Comparison of ENCODE assay signal across 1 fruit fly cellular context in the genomic region with DNA sequence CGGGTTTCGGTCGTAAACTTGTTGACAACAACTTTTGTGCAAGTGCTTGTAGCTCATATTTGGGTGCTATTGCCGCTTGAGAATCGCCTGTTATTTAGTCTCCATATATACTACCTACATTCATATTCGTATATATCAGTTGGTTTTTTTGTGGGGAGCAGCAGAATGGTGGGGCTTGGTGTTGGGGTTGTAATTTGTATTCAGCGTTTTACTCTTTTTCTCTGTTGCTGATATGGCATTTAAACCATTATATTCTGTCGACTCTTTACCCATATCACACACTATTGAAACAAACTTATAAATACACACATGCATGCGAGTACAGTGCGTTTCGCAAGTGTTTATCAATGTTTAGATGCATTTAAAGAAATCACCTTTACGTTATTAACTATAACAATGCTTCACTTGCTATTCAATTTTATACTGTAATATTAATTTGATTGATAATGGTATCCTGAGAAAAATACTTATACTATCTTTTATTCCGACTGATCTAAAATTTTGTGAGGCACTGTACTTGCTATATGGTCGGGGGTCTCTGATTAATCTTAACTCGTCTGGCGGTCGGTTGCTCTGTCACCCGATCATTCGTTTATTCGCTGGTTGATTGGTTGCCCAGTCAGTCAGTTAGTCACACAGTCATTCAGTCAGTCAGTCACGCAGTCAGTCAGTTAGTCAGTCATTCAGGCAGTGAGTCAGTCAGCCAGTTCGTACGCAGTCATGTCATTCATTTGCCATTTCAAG.
TF ChIP-seq lines count a peak whose summit lies in the region.

No protein-coding gene starts in this region.

TF ChIP-seq in whole organism, embryonic, 481 proteins besides CTCF, POLR2A, EP300 and RAD21 (continued from another document and continues in another):
- peak; percentile 66 for TF ChIP-seq CG16815 (GFP tag; optimal IDR thresholded peaks at IDR 0.05; lab: Kevin White, UChicago)
- TF ChIP-seq CG14441 (GFP tag; IDR thresholded peaks at IDR 0.05; lab: Robert Waterston, UW): peak; percentile 86
- peak; percentile 69; the same call in 1 of the 3 replicates for TF ChIP-seq gce (GFP tag; IDR thresholded peaks at IDR 0.05; lab: Robert Waterston, UW)
- TF ChIP-seq CG2199 (GFP tag; IDR thresholded peaks at IDR 0.05; lab: Robert Waterston, UW): peak; percentile 77; the same call in 2 of the 3 replicates
- TF ChIP-seq CG7271 (tag; optimal IDR thresholded peaks at IDR 0.05; lab: Kevin White, UChicago): no peak
- peak; percentile 76 for TF ChIP-seq ranshi (GFP tag; IDR thresholded peaks at IDR 0.05; lab: Robert Waterston, UW)
- peak; percentile 73 for TF ChIP-seq ems (GFP tag; optimal IDR thresholded peaks at IDR 0.05; lab: Kevin White, UChicago)
- peak; percentile 92 for TF ChIP-seq CoRest (tag; optimal IDR thresholded peaks at IDR 0.05; lab: Kevin White, UChicago)
- TF ChIP-seq gcm2 (GFP tag; optimal IDR thresholded peaks at IDR 0.05; lab: Kevin White, UChicago): peak; percentile 61
- TF ChIP-seq HmgZ (tag; optimal IDR thresholded peaks at IDR 0.05; lab: Kevin White, UChicago): peak; percentile 93
- peak; percentile 65 for TF ChIP-seq CG4328 (GFP tag; optimal IDR thresholded peaks at IDR 0.05; lab: Kevin White, UChicago)
- peak; percentile 91 for TF ChIP-seq dmrt99B (tag; optimal IDR thresholded peaks at IDR 0.05; lab: Kevin White, UChicago)
- TF ChIP-seq Ssrp (tag; optimal IDR thresholded peaks at IDR 0.05; lab: Kevin White, UChicago): peak; percentile 73
- peak; percentile 78 for TF ChIP-seq Awh (GFP tag; IDR thresholded peaks at IDR 0.05; lab: Robert Waterston, UW)
- TF ChIP-seq danr (GFP tag; IDR thresholded peaks at IDR 0.05; lab: Robert Waterston, UW): peak; percentile 83
- TF ChIP-seq CG31365 (tag; optimal IDR thresholded peaks at IDR 0.05; lab: Kevin White, UChicago): peak; percentile 68
- peak; percentile 84 for TF ChIP-seq ind (GFP tag; optimal IDR thresholded peaks at IDR 0.05; lab: Kevin White, UChicago)
- TF ChIP-seq CG9437 (GFP tag; optimal IDR thresholded peaks at IDR 0.05; lab: Kevin White, UChicago): peak; percentile 78
- TF ChIP-seq Sox100B (GFP tag; optimal IDR thresholded peaks at IDR 0.05; lab: Kevin White, UChicago): peak; percentile 78
- peak; percentile 61 for TF ChIP-seq GATAe (GFP tag; conservative IDR thresholded peaks at IDR 0.05; lab: Robert Waterston, UW)
- peak; percentile 69 for TF ChIP-seq CG31224 (GFP tag; IDR thresholded peaks at IDR 0.05; lab: Robert Waterston, UW)
- peak; percentile 76 for TF ChIP-seq onecut (GFP tag; IDR thresholded peaks at IDR 0.05; lab: Robert Waterston, UW)
- no peak for TF ChIP-seq peb (GFP tag; IDR thresholded peaks at IDR 0.05; lab: Robert Waterston, UW)
- peak; percentile 77 for TF ChIP-seq ap (GFP tag; IDR thresholded peaks at IDR 0.05; lab: Robert Waterston, UW)
- peak; percentile 78 for TF ChIP-seq Xbp1 (GFP tag; optimal IDR thresholded peaks at IDR 0.05; lab: Kevin White, UChicago)
- peak; percentile 81 for TF ChIP-seq Mrtf (GFP tag; IDR thresholded peaks at IDR 0.05; lab: Robert Waterston, UW)
- no peak for TF ChIP-seq CG6791 (GFP tag; IDR thresholded peaks at IDR 0.05; lab: Robert Waterston, UW; ENCODE audit: partially characterized antibody)
- peak; percentile 67 for TF ChIP-seq Six4 (GFP tag; optimal IDR thresholded peaks at IDR 0.05; lab: Kevin White, UChicago)
- peak; percentile 75 for TF ChIP-seq CG17328 (GFP tag; IDR thresholded peaks at IDR 0.05; lab: Robert Waterston, UW)
- TF ChIP-seq CG7839 (tag; optimal IDR thresholded peaks at IDR 0.05; lab: Kevin White, UChicago): peak; percentile 92
- TF ChIP-seq CG14710 (tag; optimal IDR thresholded peaks at IDR 0.05; lab: Kevin White, UChicago): peak; percentile 58
- no peak for TF ChIP-seq pan (optimal IDR thresholded peaks at IDR 0.05; lab: Kevin White, UChicago)
- peak in 1 of 2 experiments; percentile 88 for TF ChIP-seq pan (GFP tag; optimal IDR thresholded peaks at IDR 0.05 in 1 of 2, IDR thresholded peaks at IDR 0.05 in 1 of 2)
- no peak for TF ChIP-seq Sin3A (optimal IDR thresholded peaks at IDR 0.05; lab: Kevin White, UChicago)
- peak; percentile 28 for TF ChIP-seq pum (GFP tag; optimal IDR thresholded peaks at IDR 0.05; lab: Kevin White, UChicago)
- TF ChIP-seq CG6654 (GFP tag; optimal IDR thresholded peaks at IDR 0.05; lab: Kevin White, UChicago): peak; percentile 52
- peak; percentile 76 for TF ChIP-seq ttk (GFP tag; IDR thresholded peaks at IDR 0.05; lab: Robert Waterston, UW)
- TF ChIP-seq CG4854 (GFP tag; optimal IDR thresholded peaks at IDR 0.05; lab: Kevin White, UChicago): peak; percentile 69
- TF ChIP-seq cato (GFP tag; optimal IDR thresholded peaks at IDR 0.05; lab: Kevin White, UChicago; ENCODE audit: borderline replicate concordance): peak; percentile 22
- peak; percentile 55; the same call in 1 of the 2 replicates for TF ChIP-seq ham (GFP tag; IDR thresholded peaks at IDR 0.05; lab: Robert Waterston, UW)
- peak; percentile 53; the same call in 1 of the 2 replicates for TF ChIP-seq CG11085 (GFP tag; IDR thresholded peaks at IDR 0.05; lab: Robert Waterston, UW)
- TF ChIP-seq ro (GFP tag; IDR thresholded peaks at IDR 0.05; lab: Robert Waterston, UW): peak; percentile 57; the same call in 1 of the 2 replicates
- peak; percentile 75 for TF ChIP-seq ara (GFP tag; IDR thresholded peaks at IDR 0.05; lab: Robert Waterston, UW)
- peak; percentile 85 for TF ChIP-seq gsb (GFP tag; IDR thresholded peaks at IDR 0.05; lab: Robert Waterston, UW)
- peak; percentile 15 for TF ChIP-seq maf-S (GFP tag; optimal IDR thresholded peaks at IDR 0.05; lab: Kevin White, UChicago)
- peak; percentile 80 for TF ChIP-seq MBD-R2 (GFP tag; IDR thresholded peaks at IDR 0.05; lab: Robert Waterston, UW)
- no peak for TF ChIP-seq tup (GFP tag; optimal IDR thresholded peaks at IDR 0.05; lab: Kevin White, UChicago)
- peak; percentile 84 for TF ChIP-seq CG10543 (GFP tag; optimal IDR thresholded peaks at IDR 0.05; lab: Kevin White, UChicago)
- no peak for TF ChIP-seq gt (GFP tag; IDR thresholded peaks at IDR 0.05; lab: Robert Waterston, UW)
- no peak for TF ChIP-seq Tbp (GFP tag; optimal IDR thresholded peaks at IDR 0.05; lab: Kevin White, UChicago)
- peak; percentile 37 for TF ChIP-seq CG30431 (GFP tag; optimal IDR thresholded peaks at IDR 0.05; lab: Kevin White, UChicago)
- TF ChIP-seq Oli (tag; optimal IDR thresholded peaks at IDR 0.05; lab: Kevin White, UChicago): peak; percentile 89
- peak; percentile 78 for TF ChIP-seq CG10274 (GFP tag; optimal IDR thresholded peaks at IDR 0.05; lab: Kevin White, UChicago)
- no peak for TF ChIP-seq hkb (optimal IDR thresholded peaks at IDR 0.05; lab: Kevin White, UChicago)
- peak; percentile 90 for TF ChIP-seq hkb (GFP tag; IDR thresholded peaks at IDR 0.05; lab: Robert Waterston, UW)
- TF ChIP-seq unc-4 (GFP tag; IDR thresholded peaks at IDR 0.05; lab: Robert Waterston, UW; ENCODE audit: partially characterized antibody): no peak
- TF ChIP-seq CG31441 (GFP tag; IDR thresholded peaks at IDR 0.05; lab: Robert Waterston, UW): peak; percentile 87
- peak; percentile 6 for TF ChIP-seq CG15479 (GFP tag; optimal IDR thresholded peaks at IDR 0.05; lab: Kevin White, UChicago)
- peak; percentile 91 for TF ChIP-seq sens (GFP tag; lab: Kevin White, UChicago)
- peak; percentile 52 for TF ChIP-seq Dad (GFP tag; optimal IDR thresholded peaks at IDR 0.05; lab: Kevin White, UChicago)
- peak; percentile 80 for TF ChIP-seq Deaf1 (tag; optimal IDR thresholded peaks at IDR 0.05; lab: Kevin White, UChicago)
- no peak for TF ChIP-seq pita (GFP tag; optimal IDR thresholded peaks at IDR 0.05; lab: Kevin White, UChicago)
- TF ChIP-seq Nf-YA (GFP tag; IDR thresholded peaks at IDR 0.05; lab: Robert Waterston, UW): 0 out of 2 replicates have a peak, but pooled peaks have one; percentile 39
- no peak for TF ChIP-seq br (optimal IDR thresholded peaks at IDR 0.05; lab: Kevin White, UChicago)
- peak; percentile 46 for TF ChIP-seq CG11398 (GFP tag; optimal IDR thresholded peaks at IDR 0.05; lab: Kevin White, UChicago)
- no peak for TF ChIP-seq sima (GFP tag; optimal IDR thresholded peaks at IDR 0.05; lab: Kevin White, UChicago)
- no peak for TF ChIP-seq Bgb (GFP tag; IDR thresholded peaks at IDR 0.05; lab: Robert Waterston, UW; ENCODE audit: partially characterized antibody)
- TF ChIP-seq CG10431 (GFP tag; optimal IDR thresholded peaks at IDR 0.05; lab: Kevin White, UChicago): no peak
- peak; percentile 84 for TF ChIP-seq CG6683 (GFP tag; optimal IDR thresholded peaks at IDR 0.05; lab: Kevin White, UChicago)
- TF ChIP-seq pfk (GFP tag; optimal IDR thresholded peaks at IDR 0.05; lab: Kevin White, UChicago): no peak
- TF ChIP-seq Abd-B (GFP tag; optimal IDR thresholded peaks at IDR 0.05; lab: Kevin White, UChicago): peak; percentile 61
- peak; percentile 61; the same call in 1 of the 2 replicates for TF ChIP-seq CG43689 (GFP tag; IDR thresholded peaks at IDR 0.05; lab: Robert Waterston, UW)
- TF ChIP-seq twi (tag; optimal IDR thresholded peaks at IDR 0.05; lab: Kevin White, UChicago): peak; percentile 65
- peak; percentile 63 for TF ChIP-seq CG1647 (GFP tag; optimal IDR thresholded peaks at IDR 0.05; lab: Kevin White, UChicago)
- peak; percentile 57 for TF ChIP-seq CG3995 (GFP tag; optimal IDR thresholded peaks at IDR 0.05; lab: Kevin White, UChicago)
- no peak for TF ChIP-seq fd102C (GFP tag; optimal IDR thresholded peaks at IDR 0.05; lab: Kevin White, UChicago)
- TF ChIP-seq dati (GFP tag; IDR thresholded peaks at IDR 0.05; lab: Robert Waterston, UW): no peak
- peak; percentile 92 for TF ChIP-seq Meics (GFP tag; optimal IDR thresholded peaks at IDR 0.05; lab: Kevin White, UChicago)
- TF ChIP-seq toy (GFP tag; IDR thresholded peaks at IDR 0.05; lab: Robert Waterston, UW): 0 out of 2 replicates have a peak, but pooled peaks have one; percentile 57
- TF ChIP-seq CG15696 (tag; optimal IDR thresholded peaks at IDR 0.05; lab: Kevin White, UChicago): peak; percentile 65
- TF ChIP-seq scrt (GFP tag; optimal IDR thresholded peaks at IDR 0.05; lab: Kevin White, UChicago): peak; percentile 87
- no peak for TF ChIP-seq Kr (GFP tag; optimal IDR thresholded peaks at IDR 0.05; lab: Kevin White, UChicago)
- peak; percentile 97 for TF ChIP-seq CG12769 (tag; optimal IDR thresholded peaks at IDR 0.05; lab: Kevin White, UChicago)
- TF ChIP-seq pb (GFP tag; optimal IDR thresholded peaks at IDR 0.05; lab: Kevin White, UChicago): peak; percentile 62
- TF ChIP-seq Ptx1 (GFP tag; IDR thresholded peaks at IDR 0.05; lab: Robert Waterston, UW): peak; percentile 89
- TF ChIP-seq trh (GFP tag; optimal IDR thresholded peaks at IDR 0.05; lab: Kevin White, UChicago): peak; percentile 15
- TF ChIP-seq Asciz (GFP tag; optimal IDR thresholded peaks at IDR 0.05; lab: Kevin White, UChicago): peak; percentile 81
- no peak; the same call in 1 of the 2 replicates for TF ChIP-seq CkIIα-i1 (GFP tag; IDR thresholded peaks at IDR 0.05; lab: Robert Waterston, UW)
- peak; percentile 52; the same call in 1 of the 2 replicates for TF ChIP-seq crol (GFP tag; IDR thresholded peaks at IDR 0.05; lab: Robert Waterston, UW)
- no peak for TF ChIP-seq CG7963 (GFP tag; IDR thresholded peaks at IDR 0.05; lab: Robert Waterston, UW; ENCODE audit: partially characterized antibody)
- no peak for TF ChIP-seq lov (optimal IDR thresholded peaks at IDR 0.05; lab: Kevin White, UChicago)
- TF ChIP-seq lov (GFP tag; IDR thresholded peaks at IDR 0.05; lab: Robert Waterston, UW): no peak
- peak; percentile 86 for TF ChIP-seq nmo (GFP tag; optimal IDR thresholded peaks at IDR 0.05; lab: Kevin White, UChicago)
- TF ChIP-seq nerfin-1 (tag; optimal IDR thresholded peaks at IDR 0.05; lab: Kevin White, UChicago): peak; percentile 72
- peak; percentile 90 for TF ChIP-seq CG13296 (GFP tag; optimal IDR thresholded peaks at IDR 0.05; lab: Kevin White, UChicago)
- peak; percentile 77 to 80 for TF ChIP-seq dpn (GFP tag; optimal IDR thresholded peaks at IDR 0.05; lab: Kevin White, UChicago)
- TF ChIP-seq CG6272 (GFP tag; IDR thresholded peaks at IDR 0.05; lab: Robert Waterston, UW): peak; percentile 57
- TF ChIP-seq Scr (GFP tag; IDR thresholded peaks at IDR 0.05; lab: Robert Waterston, UW; ENCODE audit: partially characterized antibody): no peak
- peak; percentile 79 for TF ChIP-seq salm (tag; optimal IDR thresholded peaks at IDR 0.05; lab: Kevin White, UChicago)
- TF ChIP-seq p53 (GFP tag; optimal IDR thresholded peaks at IDR 0.05; lab: Kevin White, UChicago): peak; percentile 34
- TF ChIP-seq Blimp-1 (GFP tag; optimal IDR thresholded peaks at IDR 0.05; lab: Kevin White, UChicago): peak; percentile 83
- peak; percentile 59 for TF ChIP-seq jumu (GFP tag; optimal IDR thresholded peaks at IDR 0.05; lab: Kevin White, UChicago)
- TF ChIP-seq fd96Cb (tag; optimal IDR thresholded peaks at IDR 0.05; lab: Kevin White, UChicago): peak; percentile 82
- TF ChIP-seq Atf6 (GFP tag; IDR thresholded peaks at IDR 0.05; lab: Robert Waterston, UW): peak; percentile 93
- peak; percentile 69 for TF ChIP-seq corto (GFP tag; optimal IDR thresholded peaks at IDR 0.05; lab: Kevin White, UChicago)
- TF ChIP-seq CG15073 (GFP tag; optimal IDR thresholded peaks at IDR 0.05; lab: Kevin White, UChicago): no peak
- TF ChIP-seq CG16813 (GFP tag; IDR thresholded peaks at IDR 0.05; lab: Robert Waterston, UW; ENCODE audit: partially characterized antibody): no peak
- no peak for TF ChIP-seq CG8089 (GFP tag; optimal IDR thresholded peaks at IDR 0.05; lab: Kevin White, UChicago)
- peak; percentile 78 for TF ChIP-seq H15 (GFP tag; IDR thresholded peaks at IDR 0.05; lab: Robert Waterston, UW)
- no peak for TF ChIP-seq CG33213 (GFP tag; optimal IDR thresholded peaks at IDR 0.05; lab: Kevin White, UChicago)
- TF ChIP-seq tap (tag; optimal IDR thresholded peaks at IDR 0.05; lab: Kevin White, UChicago): peak; percentile 89
- TF ChIP-seq CG8944 (GFP tag; optimal IDR thresholded peaks at IDR 0.05; lab: Kevin White, UChicago): peak; percentile 43
- peak; percentile 99 for TF ChIP-seq CG8281 (tag; optimal IDR thresholded peaks at IDR 0.05; lab: Kevin White, UChicago)
- peak; percentile 90 for TF ChIP-seq CG9817 (tag; optimal IDR thresholded peaks at IDR 0.05; lab: Kevin White, UChicago)
- TF ChIP-seq NfI (GFP tag; optimal IDR thresholded peaks at IDR 0.05; lab: Kevin White, UChicago): peak; percentile 82
- TF ChIP-seq CG18764 (GFP tag; optimal IDR thresholded peaks at IDR 0.05; lab: Kevin White, UChicago): peak; percentile 48
- TF ChIP-seq Dfd (GFP tag; optimal IDR thresholded peaks at IDR 0.05; lab: Kevin White, UChicago): no peak
- TF ChIP-seq Hmx (GFP tag; optimal IDR thresholded peaks at IDR 0.05; lab: Kevin White, UChicago): peak; percentile 52
- TF ChIP-seq CrebB (tag; optimal IDR thresholded peaks at IDR 0.05; lab: Kevin White, UChicago): peak; percentile 84
- peak; percentile 72 for TF ChIP-seq gsb-n (tag; optimal IDR thresholded peaks at IDR 0.05; lab: Kevin White, UChicago)
- peak; percentile 23 for TF ChIP-seq luna (GFP tag; optimal IDR thresholded peaks at IDR 0.05; lab: Kevin White, UChicago)
